Worm (Caenorhabditis elegans): ENCODE measurements around the gene F52B10.3.

ce11 chrX:2879529-2880265 lies 18.5 kb downstream of the F52B10.3 start, which contains the start of gene F53B3.5:
- TF ChIP-seq F37B4.10 (GFP tag; IDR thresholded peaks at IDR 0.05) (no peak), F22D6.2 (tag; optimal IDR thresholded peaks at IDR 0.05) (no peak), dpl-1 (GFP tag; optimal IDR thresholded peaks at IDR 0.05) (no peak), ztf-22 (GFP tag; optimal IDR thresholded peaks at IDR 0.05) (no peak), pha-4 (tag; optimal IDR thresholded peaks at IDR 0.05) (no peak)

All from whole organism, young adult.